Fruit fly (Drosophila melanogaster) whole organism, embryonic: ENCODE measurements around the gene CG5516.

Experiments
- Bdp1 ChIP-seq: fragments of 200-800 bp; sonication (Bioruptor generic); optimal IDR thresholded peaks from 3 replicates; lab custom pipeline; 2016; ENCODE audit warnings: missing biosample characterization, missing genetic modification characterization
- Bgb ChIP-seq: fragments of 200-800 bp; sonication (Bioruptor generic); IDR thresholded peaks from 2 replicates; pipeline ENCODE4 v1.3.6; 2022; ENCODE audit warnings: missing biosample characterization, missing genetic modification characterization; ENCODE audit not compliant: partially characterized antibody
- CG11247 ChIP-seq: fragments of 200-800 bp; sonication (Bioruptor generic); IDR thresholded peaks from 2 replicates; pipeline ENCODE4 v1.3.6; 2022; ENCODE audit warnings: missing biosample characterization, missing genetic modification characterization
- CG11456 ChIP-seq: fragments of 200-800 bp; sonication (Bioruptor generic); IDR thresholded peaks from 3 replicates; pipeline ENCODE4 v1.3.6; 2022; ENCODE audit warnings: missing biosample characterization, missing genetic modification characterization
- CG12071 ChIP-seq: fragments of 200-800 bp; sonication (Bioruptor generic); optimal IDR thresholded peaks from 3 replicates; lab custom pipeline; 2018; ENCODE audit warnings: missing biosample characterization, mild to moderate bottlenecking, missing genetic modification characterization
- CG12104 ChIP-seq: fragments of 200-800 bp; sonication (Bioruptor generic); optimal IDR thresholded peaks from 3 replicates; lab custom pipeline; 2016; ENCODE audit warnings: missing biosample characterization, missing genetic modification characterization
- CG15479 ChIP-seq: fragments of 200-800 bp; sonication (Bioruptor generic); optimal IDR thresholded peaks from 3 replicates; lab custom pipeline; 2019; ENCODE audit warnings: missing biosample characterization, mild to moderate bottlenecking, missing genetic modification characterization, moderate library complexity
- CG15601 ChIP-seq: fragments of 200-800 bp; sonication (Bioruptor generic); optimal IDR thresholded peaks from 3 replicates; lab custom pipeline; 2019; ENCODE audit warnings: missing biosample characterization, mild to moderate bottlenecking, missing genetic modification characterization, moderate library complexity
- CG1647 ChIP-seq: fragments of 200-800 bp; sonication (Bioruptor generic); optimal IDR thresholded peaks from 3 replicates; lab custom pipeline; 2016; ENCODE audit warnings: missing biosample characterization, missing genetic modification characterization
- CG17612 ChIP-seq: fragments of 200-800 bp; sonication (Bioruptor generic); IDR thresholded peaks from 2 replicates; pipeline ENCODE4 v1.3.6; 2022; ENCODE audit warnings: missing biosample characterization, missing genetic modification characterization
- CG17802 ChIP-seq: fragments of 200-800 bp; sonication (Bioruptor generic); optimal IDR thresholded peaks from 2 replicates; lab custom pipeline; 2018; ENCODE audit warnings: missing biosample characterization, mild to moderate bottlenecking, missing genetic modification characterization, moderate library complexity
- CG18262 ChIP-seq: fragments of 200-800 bp; optimal IDR thresholded peaks from 3 replicates; lab custom pipeline; 2019; ENCODE audit warnings: missing biosample characterization, mild to moderate bottlenecking, missing genetic modification characterization, moderate library complexity
- CG3163 ChIP-seq: fragments of 200-800 bp; sonication (Bioruptor generic); optimal IDR thresholded peaks from 3 replicates; lab custom pipeline; 2016; ENCODE audit warnings: missing biosample characterization, missing genetic modification characterization
- CG6254 ChIP-seq: fragments of 200-800 bp; sonication (Bioruptor generic); optimal IDR thresholded peaks from 3 replicates; lab custom pipeline; 2017; ENCODE audit warnings: mild to moderate bottlenecking, missing biosample characterization, missing genetic modification reagents, missing genetic modification characterization
- CG6765 ChIP-seq: fragments of 200-800 bp; sonication (Bioruptor generic); optimal IDR thresholded peaks from 3 replicates; lab custom pipeline; 2017; ENCODE audit warnings: missing biosample characterization, mild to moderate bottlenecking, missing genetic modification characterization
- CG6854 ChIP-seq: fragments of 200-800 bp; sonication (Bioruptor generic); optimal IDR thresholded peaks from 3 replicates; lab custom pipeline; 2017; ENCODE audit warnings: missing biosample characterization, mild to moderate bottlenecking, missing genetic modification characterization
- CG8359 ChIP-seq: fragments of 200-800 bp; sonication (Bioruptor generic); optimal IDR thresholded peaks from 2 replicates; lab custom pipeline; 2017; ENCODE audit warnings: missing biosample characterization, mild to moderate bottlenecking, missing genetic modification characterization, borderline replicate concordance
- Camta ChIP-seq: fragments of 200-800 bp; sonication (Bioruptor generic); optimal IDR thresholded peaks from 2 replicates; lab custom pipeline; 2016; ENCODE audit warnings: missing biosample characterization, missing genetic modification characterization
- Chrac-16 ChIP-seq: fragments of 200-800 bp; sonication (Bioruptor generic); optimal IDR thresholded peaks from 3 replicates; lab custom pipeline; 2016; ENCODE audit warnings: missing biosample characterization, missing genetic modification characterization
- CrebB ChIP-seq: fragments of 200-800 bp; sonication (Bioruptor generic); optimal IDR thresholded peaks from 3 replicates; lab custom pipeline; 2018; ENCODE audit warnings: missing biosample characterization, mild to moderate bottlenecking, missing genetic modification characterization
- Ets97D ChIP-seq: fragments of 200-800 bp; sonication (Bioruptor generic); optimal IDR thresholded peaks from 3 replicates; lab custom pipeline; 2016; ENCODE audit warnings: missing biosample characterization, missing genetic modification characterization
- HLHmδ ChIP-seq: fragments of 200-800 bp; sonication (Bioruptor generic); optimal IDR thresholded peaks from 2 replicates; lab custom pipeline; 2018; ENCODE audit warnings: missing biosample characterization, mild to moderate bottlenecking, missing genetic modification characterization, moderate library complexity
- NC2α ChIP-seq: fragments of 200-800 bp; sonication (Bioruptor generic); optimal IDR thresholded peaks from 2 replicates; lab custom pipeline; 2016; ENCODE audit warnings: missing biosample characterization, missing genetic modification characterization
- Ptx1 ChIP-seq: fragments of 200-800 bp; sonication (Bioruptor generic); IDR thresholded peaks from 2 replicates; pipeline ENCODE4 v1.3.6; 2022; ENCODE audit warnings: missing biosample characterization, missing genetic modification characterization
- Rfx ChIP-seq: fragments of 200-800 bp; sonication (Bioruptor generic); IDR thresholded peaks from 2 replicates; pipeline ENCODE4 v1.3.6; 2022; ENCODE audit warnings: missing biosample characterization, missing genetic modification characterization
- Sox100B ChIP-seq: fragments of 200-800 bp; sonication (Bioruptor generic); optimal IDR thresholded peaks from 3 replicates; lab custom pipeline; 2018; ENCODE audit warnings: missing biosample characterization, mild to moderate bottlenecking, missing genetic modification characterization
- cg ChIP-seq: fragments of 200-800 bp; sonication (Bioruptor generic); optimal IDR thresholded peaks from 3 replicates; lab custom pipeline; 2019; ENCODE audit warnings: missing biosample characterization, mild to moderate bottlenecking, missing genetic modification characterization, moderate library complexity
- cwo ChIP-seq: fragments of 200-800 bp; sonication (Bioruptor generic); optimal IDR thresholded peaks from 3 replicates; lab custom pipeline; 2017; ENCODE audit warnings: missing biosample characterization, missing genetic modification characterization, mild to moderate bottlenecking, moderate library complexity, missing genetic modification reagents
- dan ChIP-seq: fragments of 200-800 bp; sonication (Bioruptor generic); IDR thresholded peaks from 2 replicates; pipeline ENCODE4 v1.3.6; 2022; ENCODE audit warnings: missing biosample characterization, missing genetic modification characterization
- dati ChIP-seq: fragments of 200-800 bp; sonication (Bioruptor generic); IDR thresholded peaks from 2 replicates; pipeline ENCODE4 v1.3.6; 2022; ENCODE audit warnings: missing biosample characterization, missing genetic modification characterization
- dmrt11E ChIP-seq: fragments of 200-800 bp; sonication (Bioruptor generic); optimal IDR thresholded peaks from 3 replicates; lab custom pipeline; 2018; ENCODE audit warnings: missing biosample characterization, mild to moderate bottlenecking, missing genetic modification characterization, moderate library complexity
- esg ChIP-seq: fragments of 200-800 bp; sonication (Bioruptor generic); conservative IDR thresholded peaks from 2 replicates; pipeline ENCODE4 v1.3.6; 2022; ENCODE audit warnings: missing biosample characterization, missing genetic modification characterization
- eve ChIP-seq, 2 experiments: fragments of >200 bp; optimal IDR thresholded peaks; 2 replicates each; lab custom pipeline; 2017; ENCODE audit warnings: missing biosample characterization in 2 of 2, missing genetic modification characterization in 2 of 2
- fd102C ChIP-seq: fragments of 200-800 bp; sonication (Bioruptor generic); optimal IDR thresholded peaks from 2 replicates; lab custom pipeline; 2018; ENCODE audit warnings: missing biosample characterization, mild to moderate bottlenecking, missing genetic modification characterization, moderate library complexity
- fd64A ChIP-seq: fragments of 200-800 bp; sonication (Bioruptor generic); optimal IDR thresholded peaks from 3 replicates; lab custom pipeline; 2018; ENCODE audit warnings: missing biosample characterization, mild to moderate bottlenecking, missing genetic modification characterization
- gsb ChIP-seq: fragments of 200-800 bp; sonication (Bioruptor generic); IDR thresholded peaks from 2 replicates; pipeline ENCODE4 v1.3.6; 2022; ENCODE audit warnings: missing biosample characterization, missing genetic modification characterization
- kah ChIP-seq: fragments of 200-800 bp; sonication (Bioruptor generic); optimal IDR thresholded peaks from 2 replicates; lab custom pipeline; 2018; ENCODE audit warnings: missing biosample characterization, mild to moderate bottlenecking, missing genetic modification characterization
- klu ChIP-seq: fragments of 200-800 bp; sonication (Bioruptor generic); IDR thresholded peaks from 2 replicates; pipeline ENCODE4 v1.3.6; 2022; ENCODE audit warnings: missing biosample characterization, missing genetic modification characterization
- maf-S ChIP-seq: fragments of 200-800 bp; sonication (Bioruptor generic); optimal IDR thresholded peaks from 2 replicates; lab custom pipeline; 2016; ENCODE audit warnings: missing biosample characterization, missing genetic modification characterization
- mld ChIP-seq: fragments of 200-800 bp; sonication (Bioruptor generic); IDR thresholded peaks from 3 replicates; pipeline ENCODE4 v1.3.6; 2022; ENCODE audit warnings: missing biosample characterization, missing genetic modification characterization; ENCODE audit not compliant: partially characterized antibody
- nerfin-2 ChIP-seq: fragments of 200-800 bp; sonication (Bioruptor generic); IDR thresholded peaks from 2 replicates; pipeline ENCODE4 v1.3.6; 2022; ENCODE audit warnings: missing biosample characterization, missing genetic modification characterization; ENCODE audit not compliant: partially characterized antibody
- nmo ChIP-seq: fragments of 200-800 bp; sonication (Bioruptor generic); optimal IDR thresholded peaks from 2 replicates; lab custom pipeline; 2018; ENCODE audit warnings: missing biosample characterization, mild to moderate bottlenecking, missing genetic modification characterization, moderate library complexity
- pb ChIP-seq: fragments of 200-800 bp; sonication (Bioruptor generic); optimal IDR thresholded peaks from 3 replicates; lab custom pipeline; 2016; ENCODE audit warnings: missing biosample characterization, missing genetic modification characterization
- psq ChIP-seq: fragments of 200-800 bp; sonication (Bioruptor generic); optimal IDR thresholded peaks from 2 replicates; lab custom pipeline; 2017; ENCODE audit warnings: missing biosample characterization, missing genetic modification characterization
- pum ChIP-seq: fragments of 200-800 bp; sonication (Bioruptor generic); optimal IDR thresholded peaks from 2 replicates; lab custom pipeline; 2016; ENCODE audit warnings: missing biosample characterization, missing genetic modification characterization
- rib ChIP-seq: fragments of 200-800 bp; sonication (Bioruptor generic); IDR thresholded peaks from 2 replicates; pipeline ENCODE4 v1.3.6; 2022; ENCODE audit warnings: missing biosample characterization, missing genetic modification characterization
- row ChIP-seq: fragments of 200-800 bp; sonication (Bioruptor generic); IDR thresholded peaks from 3 replicates; pipeline ENCODE4 v1.3.6; 2022; ENCODE audit warnings: missing biosample characterization, missing genetic modification characterization
- schlank ChIP-seq: fragments of 200-800 bp; sonication (Bioruptor generic); optimal IDR thresholded peaks from 2 replicates; lab custom pipeline; 2018; ENCODE audit warnings: missing biosample characterization, mild to moderate bottlenecking, missing genetic modification characterization
- seq ChIP-seq: fragments of 200-800 bp; sonication (Bioruptor generic); IDR thresholded peaks from 2 replicates; pipeline ENCODE4 v1.3.6; 2022; ENCODE audit warnings: missing biosample characterization, missing genetic modification characterization
- trem ChIP-seq: fragments of 200-800 bp; optimal IDR thresholded peaks from 3 replicates; lab custom pipeline; 2019; ENCODE audit warnings: missing biosample characterization, mild to moderate bottlenecking, missing genetic modification characterization, moderate library complexity
- zfh2 ChIP-seq: fragments of 200-800 bp; sonication (Bioruptor generic); optimal IDR thresholded peaks from 2 replicates; lab custom pipeline; 2016; ENCODE audit warnings: missing biosample characterization, missing genetic modification characterization

Gene CG5516

dm6 chr3R:16011698-16012332 is 48.1 kb downstream of the CG5516 start (continued):
- TF ChIP-seq Bgb, result no peak
- TF ChIP-seq CG17612 (GFP tag; lab: Robert Waterston, UW), result no peak
- TF ChIP-seq trem (tag; lab: Kevin White, UChicago), result no peak
- no peak for TF ChIP-seq gsb (GFP tag; lab: Robert Waterston, UW)
- TF ChIP-seq CG6765 (GFP tag; lab: Kevin White, UChicago), result no peak
- no peak for TF ChIP-seq row (GFP tag; lab: Robert Waterston, UW)
- TF ChIP-seq mld (GFP tag; lab: Robert Waterston, UW), result no peak
- TF ChIP-seq CG18262 (tag; lab: Kevin White, UChicago), result peak; percentile 0
- TF ChIP-seq Sox100B, result peak; percentile 30
- TF ChIP-seq cg (GFP tag; lab: Kevin White, UChicago), result peak; percentile 83
- TF ChIP-seq CG15601 (tag; lab: Kevin White, UChicago), result peak; percentile 6
- TF ChIP-seq CG11456 (GFP tag; lab: Robert Waterston, UW), result no peak
- no peak for TF ChIP-seq pum (GFP tag; lab: Kevin White, UChicago)
- TF ChIP-seq dmrt11E (tag; lab: Kevin White, UChicago), result no peak
- TF ChIP-seq Chrac-16 (GFP tag; lab: Kevin White, UChicago), result no peak
- TF ChIP-seq seq (GFP tag; lab: Robert Waterston, UW), result no peak
- no peak for TF ChIP-seq nmo (GFP tag; lab: Kevin White, UChicago)
- TF ChIP-seq cwo (GFP tag; lab: Kevin White, UChicago), result peak; percentile 46
- TF ChIP-seq fd64A, result peak; percentile 34
- no peak for TF ChIP-seq pb (GFP tag; lab: Kevin White, UChicago)
- peak; percentile 21 for TF ChIP-seq CG6854 (GFP tag; lab: Kevin White, UChicago)
- no peak for TF ChIP-seq NC2α
- TF ChIP-seq CG12104, result no peak
- TF ChIP-seq CG3163 (GFP tag; lab: Kevin White, UChicago), result no peak
- TF ChIP-seq CG1647, result no peak
- TF ChIP-seq dati (GFP tag; lab: Robert Waterston, UW), result no peak
- no peak for TF ChIP-seq esg (GFP tag; lab: Robert Waterston, UW)
- TF ChIP-seq psq (GFP tag; lab: Kevin White, UChicago), result no peak
- no peak for TF ChIP-seq CG8359
- TF ChIP-seq CG15479 (GFP tag; lab: Kevin White, UChicago), result peak; percentile 94
- TF ChIP-seq Ets97D, result no peak
- TF ChIP-seq HLHmδ (GFP tag; lab: Kevin White, UChicago), result no peak
- TF ChIP-seq klu, result no peak
- TF ChIP-seq Camta (GFP tag; lab: Kevin White, UChicago), result no peak
- no peak for TF ChIP-seq rib
- TF ChIP-seq fd102C, result no peak
- TF ChIP-seq Bdp1 (GFP tag; lab: Kevin White, UChicago), result no peak
- TF ChIP-seq Rfx (GFP tag; lab: Robert Waterston, UW), result 0 out of 2 replicates have a peak, but pooled peaks have one; percentile 5
- TF ChIP-seq kah (GFP tag; lab: Kevin White, UChicago), result peak; percentile 39
- no peak for TF ChIP-seq schlank
- peak; percentile 54 for TF ChIP-seq CG12071 (GFP tag; lab: Kevin White, UChicago)
- no peak for TF ChIP-seq eve (GFP tag; optimal IDR thresholded peaks at IDR 0.05; lab: Kevin White, UChicago)
- no peak for TF ChIP-seq CG17802 (tag; lab: Kevin White, UChicago)
- peak; percentile 11 for TF ChIP-seq CrebB (tag; lab: Kevin White, UChicago)
- no peak for TF ChIP-seq zfh2 (GFP tag; lab: Kevin White, UChicago)
- no peak for TF ChIP-seq Ptx1 (GFP tag; lab: Robert Waterston, UW)
- TF ChIP-seq maf-S, result no peak
- TF ChIP-seq dan (GFP tag; lab: Robert Waterston, UW), result no peak
- no peak for TF ChIP-seq nerfin-2 (GFP tag; lab: Robert Waterston, UW)
- TF ChIP-seq CG6254, result peak; percentile 36
- no peak for TF ChIP-seq CG11247 (GFP tag; lab: Robert Waterston, UW)
